Fruit fly (Drosophila melanogaster) whole organism, embryonic: ENCODE measurements around the gene Prp31.

Source experiments
- B-H1 ChIP-seq: fragments of 200-800 bp; sonication (Bioruptor generic); IDR thresholded peaks from 3 replicates; pipeline ENCODE4 v1.3.6; 2022; ENCODE audit warnings: missing biosample characterization, missing genetic modification characterization
- Blimp-1 ChIP-seq: fragments of 200-800 bp; sonication (Bioruptor generic); optimal IDR thresholded peaks from 3 replicates; lab custom pipeline; 2018; ENCODE audit warnings: missing biosample characterization, missing genetic modification characterization, mild to moderate bottlenecking, moderate library complexity, missing genetic modification reagents
- C15 ChIP-seq: fragments of 200-800 bp; sonication (Bioruptor generic); IDR thresholded peaks from 3 replicates; pipeline ENCODE4 v1.3.6; 2022; ENCODE audit warnings: missing biosample characterization, missing genetic modification characterization
- CG10979 ChIP-seq: fragments of 200-800 bp; sonication (Bioruptor generic); optimal IDR thresholded peaks from 2 replicates; lab custom pipeline; 2018; ENCODE audit warnings: missing biosample characterization, mild to moderate bottlenecking, missing genetic modification characterization, moderate library complexity
- CG11723 ChIP-seq: fragments of 200-800 bp; sonication (Bioruptor generic); optimal IDR thresholded peaks from 2 replicates; lab custom pipeline; 2017; ENCODE audit warnings: missing biosample characterization, mild to moderate bottlenecking, missing genetic modification characterization
- CG12104 ChIP-seq: fragments of 200-800 bp; sonication (Bioruptor generic); optimal IDR thresholded peaks from 3 replicates; lab custom pipeline; 2016; ENCODE audit warnings: missing biosample characterization, missing genetic modification characterization
- CG12659 ChIP-seq: fragments of 200-800 bp; sonication (Bioruptor generic); optimal IDR thresholded peaks from 3 replicates; lab custom pipeline; 2017; ENCODE audit warnings: mild to moderate bottlenecking, missing biosample characterization, missing genetic modification reagents, missing genetic modification characterization
- CG13424 ChIP-seq: fragments of 200-800 bp; sonication (Bioruptor generic); optimal IDR thresholded peaks from 2 replicates; lab custom pipeline; 2019; ENCODE audit warnings: missing biosample characterization, mild to moderate bottlenecking, missing genetic modification characterization, moderate library complexity
- CG17361 ChIP-seq: fragments of 200-800 bp; sonication (Bioruptor generic); IDR thresholded peaks from 3 replicates; pipeline ENCODE4 v1.3.6; 2022; ENCODE audit warnings: missing biosample characterization, missing genetic modification characterization
- CG17385 ChIP-seq: fragments of 200-800 bp; sonication (Bioruptor generic); optimal IDR thresholded peaks from 3 replicates; lab custom pipeline; 2018; ENCODE audit warnings: missing biosample characterization, mild to moderate bottlenecking, missing genetic modification characterization
- CG2129 ChIP-seq: fragments of 200-800 bp; sonication (Bioruptor generic); IDR thresholded peaks from 2 replicates; pipeline ENCODE4 v1.3.6; 2022; ENCODE audit warnings: missing biosample characterization, missing genetic modification characterization; ENCODE audit not compliant: partially characterized antibody
- CG2678 ChIP-seq: fragments of 200-800 bp; sonication (Bioruptor generic); optimal IDR thresholded peaks from 3 replicates; lab custom pipeline; 2019; ENCODE audit warnings: missing biosample characterization, mild to moderate bottlenecking, missing genetic modification characterization, moderate library complexity
- CG3163 ChIP-seq: fragments of 200-800 bp; sonication (Bioruptor generic); optimal IDR thresholded peaks from 3 replicates; lab custom pipeline; 2016; ENCODE audit warnings: missing biosample characterization, missing genetic modification characterization
- CG33213 ChIP-seq: fragments of 200-800 bp; sonication (Bioruptor generic); optimal IDR thresholded peaks from 3 replicates; lab custom pipeline; 2016; ENCODE audit warnings: missing biosample characterization, missing genetic modification characterization
- CG33557 ChIP-seq: fragments of 200-800 bp; sonication (Bioruptor generic); optimal IDR thresholded peaks from 2 replicates; lab custom pipeline; 2019; ENCODE audit warnings: missing biosample characterization, mild to moderate bottlenecking, missing genetic modification characterization, moderate library complexity
- CG4424 ChIP-seq: fragments of 200-800 bp; sonication (Bioruptor generic); optimal IDR thresholded peaks from 3 replicates; lab custom pipeline; 2016; ENCODE audit warnings: missing biosample characterization, missing genetic modification characterization
- CG6683 ChIP-seq: fragments of 200-800 bp; sonication (Bioruptor generic); optimal IDR thresholded peaks from 2 replicates; lab custom pipeline; 2017; ENCODE audit warnings: missing biosample characterization, mild to moderate bottlenecking, missing genetic modification characterization, missing genetic modification reagents
- CG6689 ChIP-seq: fragments of 200-800 bp; sonication (Bioruptor generic); IDR thresholded peaks from 2 replicates; pipeline ENCODE4 v1.3.6; 2022; ENCODE audit warnings: missing biosample characterization, missing genetic modification characterization
- CG7839 ChIP-seq: fragments of 200-800 bp; sonication (Bioruptor generic); optimal IDR thresholded peaks from 3 replicates; lab custom pipeline; 2018; ENCODE audit warnings: missing biosample characterization, mild to moderate bottlenecking, missing genetic modification characterization, moderate library complexity
- CG8388 ChIP-seq: fragments of 200-800 bp; sonication (Bioruptor generic); optimal IDR thresholded peaks from 2 replicates; lab custom pipeline; 2019; ENCODE audit warnings: missing biosample characterization, mild to moderate bottlenecking, missing genetic modification characterization, moderate library complexity
- CG8478 ChIP-seq: fragments of >200 bp; optimal IDR thresholded peaks from 2 replicates; lab custom pipeline; 2018
- CG8924 ChIP-seq: fragments of 200-800 bp; optimal IDR thresholded peaks from 3 replicates; lab custom pipeline; 2019; ENCODE audit warnings: missing biosample characterization, mild to moderate bottlenecking, missing genetic modification characterization, moderate library complexity
- CG9437 ChIP-seq: fragments of 200-800 bp; sonication (Bioruptor generic); optimal IDR thresholded peaks from 2 replicates; lab custom pipeline; 2018; ENCODE audit warnings: missing biosample characterization, mild to moderate bottlenecking, missing genetic modification characterization
- CG9727 ChIP-seq: fragments of 200-800 bp; sonication (Bioruptor generic); optimal IDR thresholded peaks from 3 replicates; lab custom pipeline; 2017; ENCODE audit warnings: missing biosample characterization, mild to moderate bottlenecking, missing genetic modification characterization
- Dbx ChIP-seq: fragments of 200-800 bp; sonication (Bioruptor generic); IDR thresholded peaks from 3 replicates; pipeline ENCODE4 v1.3.6; 2022; ENCODE audit warnings: missing biosample characterization, missing genetic modification characterization
- Doc2 ChIP-seq: fragments of 200-800 bp; sonication (Bioruptor generic); IDR thresholded peaks from 2 replicates; pipeline ENCODE4 v1.3.6; 2022; ENCODE audit warnings: missing biosample characterization, missing genetic modification characterization
- Hr3 ChIP-seq: fragments of 200-800 bp; sonication (Bioruptor generic); optimal IDR thresholded peaks from 3 replicates; lab custom pipeline; 2016; ENCODE audit warnings: missing biosample characterization, missing genetic modification characterization
- Six4 ChIP-seq: fragments of 200-800 bp; sonication (Bioruptor generic); optimal IDR thresholded peaks from 2 replicates; lab custom pipeline; 2016; ENCODE audit warnings: missing biosample characterization, missing genetic modification characterization
- Ssrp ChIP-seq: fragments of 200-800 bp; sonication (Bioruptor generic); optimal IDR thresholded peaks from 2 replicates; lab custom pipeline; 2018; ENCODE audit warnings: missing biosample characterization, mild to moderate bottlenecking, missing genetic modification characterization, moderate library complexity
- Tbp ChIP-seq: fragments of >200 bp; optimal IDR thresholded peaks from 2 replicates; lab custom pipeline; 2018; ENCODE audit warnings: missing biosample characterization, missing genetic modification characterization
- Usf ChIP-seq: fragments of 200-800 bp; sonication (Bioruptor generic); optimal IDR thresholded peaks from 2 replicates; lab custom pipeline; 2017; ENCODE audit warnings: missing genotype, missing biosample characterization, missing genetic modification characterization
- Xrp1 ChIP-seq: fragments of 200-800 bp; sonication (Bioruptor generic); IDR thresholded peaks from 2 replicates; pipeline ENCODE4 v1.3.6; 2022; ENCODE audit warnings: missing biosample characterization, missing genetic modification characterization
- al ChIP-seq: fragments of 200-800 bp; sonication (Bioruptor generic); IDR thresholded peaks from 2 replicates; pipeline ENCODE4 v1.3.6; 2022; ENCODE audit warnings: missing biosample characterization, missing genetic modification characterization
- caup ChIP-seq: fragments of 200-800 bp; sonication (Bioruptor generic); optimal IDR thresholded peaks from 3 replicates; lab custom pipeline; 2017; ENCODE audit warnings: missing biosample characterization, mild to moderate bottlenecking, missing genetic modification characterization, moderate library complexity; ENCODE audit not compliant: severe bottlenecking
- chn ChIP-seq: fragments of 200-800 bp; sonication (Bioruptor generic); optimal IDR thresholded peaks from 2 replicates; lab custom pipeline; 2016; ENCODE audit warnings: missing biosample characterization, missing genetic modification characterization
- croc ChIP-seq: fragments of 200-800 bp; sonication (Bioruptor generic); conservative IDR thresholded peaks from 3 replicates; pipeline ENCODE4 v1.3.6; 2022; ENCODE audit warnings: missing biosample characterization, missing genetic modification characterization
- dmrt11E ChIP-seq: fragments of 200-800 bp; sonication (Bioruptor generic); optimal IDR thresholded peaks from 3 replicates; lab custom pipeline; 2018; ENCODE audit warnings: missing biosample characterization, mild to moderate bottlenecking, missing genetic modification characterization, moderate library complexity
- dmrt99B ChIP-seq: fragments of 200-800 bp; sonication (Bioruptor generic); optimal IDR thresholded peaks from 2 replicates; lab custom pipeline; 2018; ENCODE audit warnings: missing biosample characterization, mild to moderate bottlenecking, missing genetic modification characterization, moderate library complexity
- dysf ChIP-seq: fragments of 200-800 bp; sonication (Bioruptor generic); IDR thresholded peaks from 3 replicates; pipeline ENCODE4 v1.3.6; 2022; ENCODE audit warnings: missing biosample characterization, missing genetic modification characterization
- esg ChIP-seq: fragments of 200-800 bp; sonication (Bioruptor generic); conservative IDR thresholded peaks from 2 replicates; pipeline ENCODE4 v1.3.6; 2022; ENCODE audit warnings: missing biosample characterization, missing genetic modification characterization
- jigr1 ChIP-seq: fragments of 200-800 bp; sonication (Bioruptor generic); IDR thresholded peaks from 3 replicates; pipeline ENCODE4 v1.3.6; 2022; ENCODE audit warnings: missing biosample characterization, missing genetic modification characterization
- klu ChIP-seq: fragments of 200-800 bp; sonication (Bioruptor generic); IDR thresholded peaks from 2 replicates; pipeline ENCODE4 v1.3.6; 2022; ENCODE audit warnings: missing biosample characterization, missing genetic modification characterization
- mld ChIP-seq: fragments of 200-800 bp; sonication (Bioruptor generic); IDR thresholded peaks from 3 replicates; pipeline ENCODE4 v1.3.6; 2022; ENCODE audit warnings: missing biosample characterization, missing genetic modification characterization; ENCODE audit not compliant: partially characterized antibody
- otp ChIP-seq: fragments of 200-800 bp; sonication (Bioruptor generic); IDR thresholded peaks from 3 replicates; pipeline ENCODE4, ENCODE4 v1.3.6; 2022; ENCODE audit warnings: missing biosample characterization, missing genetic modification characterization
- phol ChIP-seq: fragments of 200-800 bp; sonication (Bioruptor generic); optimal IDR thresholded peaks from 3 replicates; lab custom pipeline; 2018; ENCODE audit warnings: missing biosample characterization, mild to moderate bottlenecking, missing genetic modification characterization, moderate library complexity
- pros ChIP-seq: fragments of 200-800 bp; sonication (Bioruptor generic); optimal IDR thresholded peaks from 3 replicates; lab custom pipeline; 2019; ENCODE audit warnings: missing biosample characterization, mild to moderate bottlenecking, missing genetic modification characterization, moderate library complexity
- sc ChIP-seq, 3 experiments: fragments of >200 bp in 2 of 3; fragments of 200-800 bp in 1 of 3; sonication (Bioruptor generic) in 1 of 3; optimal IDR thresholded peaks; 2 replicates in 2 of 3; 3 replicates in 1 of 3; lab custom pipeline; 2017; ENCODE audit warnings: mild to moderate bottlenecking in 1 of 3, missing biosample characterization in 1 of 3, missing genetic modification characterization in 1 of 3, missing genetic modification reagents in 1 of 3
- stwl ChIP-seq: fragments of 200-800 bp; sonication (Bioruptor generic); optimal IDR thresholded peaks from 3 replicates; lab custom pipeline; 2018; ENCODE audit warnings: missing biosample characterization, mild to moderate bottlenecking, missing genetic modification characterization, moderate library complexity
- trem ChIP-seq: fragments of 200-800 bp; optimal IDR thresholded peaks from 3 replicates; lab custom pipeline; 2019; ENCODE audit warnings: missing biosample characterization, mild to moderate bottlenecking, missing genetic modification characterization, moderate library complexity
- tup ChIP-seq: fragments of 200-800 bp; sonication (Bioruptor generic); optimal IDR thresholded peaks from 2 replicates; lab custom pipeline; 2016; ENCODE audit warnings: missing biosample characterization, mild to moderate bottlenecking, missing genetic modification characterization, moderate library complexity
- zf30C ChIP-seq: fragments of 200-800 bp; sonication (Bioruptor generic); optimal IDR thresholded peaks from 3 replicates; lab custom pipeline; 2018; ENCODE audit warnings: missing biosample characterization, mild to moderate bottlenecking, missing genetic modification characterization

Prp31 gene

dm6 chr3L:15174823-15175222 lies 15.9 kb downstream of the Prp31 start (continued):
- TF ChIP-seq CG17361 (GFP tag; lab: Robert Waterston, UW), result peak; percentile 77
- TF ChIP-seq CG17385 (GFP tag; lab: Kevin White, UChicago), result no peak
- TF ChIP-seq jigr1 (GFP tag; lab: Robert Waterston, UW), result no peak
- no peak for TF ChIP-seq Six4 (GFP tag; lab: Kevin White, UChicago)
- peak; percentile 44 for TF ChIP-seq dmrt99B (tag; lab: Kevin White, UChicago)
- no peak for TF ChIP-seq B-H1 (GFP tag; lab: Robert Waterston, UW)
- no peak for TF ChIP-seq CG2129 (GFP tag; lab: Robert Waterston, UW)
- no peak for TF ChIP-seq CG11723 (GFP tag; lab: Kevin White, UChicago)
- 0 out of 3 replicates have a peak, but pooled peaks have one; percentile 13 for TF ChIP-seq croc (GFP tag; lab: Robert Waterston, UW)
- peak; percentile 23 for TF ChIP-seq CG8924
- TF ChIP-seq phol (tag; lab: Kevin White, UChicago), result peak; percentile 73
- TF ChIP-seq CG33213 (GFP tag; lab: Kevin White, UChicago), result no peak
- TF ChIP-seq CG33557 (GFP tag; lab: Kevin White, UChicago), result peak; percentile 34
- peak; percentile 47; the same call in 1 of the 2 replicates for TF ChIP-seq CG6689 (GFP tag; lab: Robert Waterston, UW)
- TF ChIP-seq CG8478 (lab: Kevin White, UChicago), result no peak
- TF ChIP-seq otp, result no peak
- peak; percentile 59 for TF ChIP-seq trem (tag; lab: Kevin White, UChicago)
- peak; percentile 14 for TF ChIP-seq CG12659 (GFP tag; lab: Kevin White, UChicago)
- TF ChIP-seq tup, result no peak
- TF ChIP-seq Hr3 (GFP tag; lab: Kevin White, UChicago), result peak; percentile 14
- no peak for TF ChIP-seq esg (GFP tag; lab: Robert Waterston, UW)
- no peak for TF ChIP-seq CG12104 (GFP tag; lab: Kevin White, UChicago)
- TF ChIP-seq Doc2 (GFP tag; lab: Robert Waterston, UW), result no peak
- TF ChIP-seq zf30C (GFP tag; lab: Kevin White, UChicago), result no peak
- peak; percentile 83 for TF ChIP-seq CG10979 (tag; lab: Kevin White, UChicago)
- peak; percentile 21; the same call in 1 of the 2 replicates for TF ChIP-seq Xrp1 (GFP tag; lab: Robert Waterston, UW)
- TF ChIP-seq klu, result no peak
- TF ChIP-seq CG13424 (tag; lab: Kevin White, UChicago), result peak; percentile 31
- no peak for TF ChIP-seq stwl (tag; lab: Kevin White, UChicago)
- TF ChIP-seq CG7839 (tag; lab: Kevin White, UChicago), result peak; percentile 62
- peak; percentile 54 for TF ChIP-seq CG9727 (GFP tag; lab: Kevin White, UChicago)
- no peak for TF ChIP-seq pros (GFP tag; lab: Kevin White, UChicago)
- no peak for TF ChIP-seq mld
- TF ChIP-seq chn (GFP tag; lab: Kevin White, UChicago), result no peak
- peak; percentile 12 for TF ChIP-seq Blimp-1 (GFP tag; lab: Kevin White, UChicago)
- no peak for TF ChIP-seq Tbp (GFP tag; lab: Kevin White, UChicago)
- no peak for TF ChIP-seq al (GFP tag; lab: Robert Waterston, UW)
- peak; percentile 42 for TF ChIP-seq CG9437
- TF ChIP-seq Usf, result no peak
- peak; percentile 49 for TF ChIP-seq Ssrp (tag; lab: Kevin White, UChicago)
- no peak for TF ChIP-seq dysf (GFP tag; lab: Robert Waterston, UW)
- TF ChIP-seq Dbx (GFP tag; lab: Robert Waterston, UW), result no peak
- TF ChIP-seq CG4424 (GFP tag; lab: Kevin White, UChicago), result peak; percentile 13
- peak; percentile 57 for TF ChIP-seq CG2678
- TF ChIP-seq CG3163, result no peak
- TF ChIP-seq CG6683 (GFP tag; lab: Kevin White, UChicago), result no peak
- no peak for TF ChIP-seq caup (GFP tag; lab: Kevin White, UChicago)
- TF ChIP-seq dmrt11E (tag; lab: Kevin White, UChicago), result peak; percentile 77
- TF ChIP-seq C15, result no peak
- TF ChIP-seq sc (optimal IDR thresholded peaks at IDR 0.05; lab: Kevin White, UChicago), result no peak
- peak; percentile 15 for TF ChIP-seq sc (GFP tag; optimal IDR thresholded peaks at IDR 0.05; lab: Kevin White, UChicago)
- TF ChIP-seq CG8388 (GFP tag; lab: Kevin White, UChicago), result peak; percentile 24
